Fruit fly (Drosophila melanogaster): Measurements from ENCODE around the gene CG5149.

CG5149 gene

DNA sequence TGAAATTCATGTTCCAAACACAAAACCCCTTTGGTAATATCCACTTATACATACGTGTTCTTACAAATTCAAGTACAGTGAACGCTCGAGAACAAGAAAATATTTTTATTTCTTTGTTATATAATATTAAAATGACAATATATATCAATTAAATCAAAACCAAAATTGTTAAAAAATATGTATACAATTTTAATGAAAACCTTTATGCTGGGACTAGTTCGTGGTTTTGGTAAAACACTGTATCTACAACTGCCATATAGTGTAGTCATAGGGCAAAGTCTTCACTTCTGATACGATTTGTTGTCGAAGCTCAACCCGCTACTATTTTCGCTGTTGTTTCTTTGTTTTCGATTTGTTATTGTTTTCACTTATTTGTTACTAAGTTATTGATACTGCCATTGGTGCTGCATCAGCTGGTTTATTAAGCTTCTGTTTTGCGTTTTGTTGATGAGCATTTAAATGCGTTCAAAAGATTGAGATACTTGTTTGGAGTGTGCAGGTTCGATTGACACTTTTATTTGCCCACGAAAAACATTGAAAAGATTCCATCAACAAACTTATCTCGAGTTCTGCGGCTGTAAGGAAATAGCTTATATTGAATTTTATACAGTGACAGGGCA is 46.8 kb upstream of the CG5149 start (continued):
- no peak for TF ChIP-seq zen (tag; optimal IDR thresholded peaks at IDR 0.05)
- TF ChIP-seq cg (GFP tag; optimal IDR thresholded peaks at IDR 0.05): no peak
- TF ChIP-seq Fer2 (tag; optimal IDR thresholded peaks at IDR 0.05): no peak
- TF ChIP-seq lab (GFP tag; optimal IDR thresholded peaks at IDR 0.05): peak; percentile 62
- no peak for TF ChIP-seq CG16779 (GFP tag; IDR thresholded peaks at IDR 0.05)
- no peak for TF ChIP-seq psq (GFP tag; optimal IDR thresholded peaks at IDR 0.05)
- 0 out of 3 replicates have a peak, but pooled peaks have one; percentile 35 for TF ChIP-seq CG7357 (GFP tag; IDR thresholded peaks at IDR 0.05)
- peak; percentile 29 for TF ChIP-seq CrebB (tag; optimal IDR thresholded peaks at IDR 0.05)
- TF ChIP-seq CG8924 (tag; optimal IDR thresholded peaks at IDR 0.05): peak; percentile 61
- TF ChIP-seq zf30C (GFP tag; optimal IDR thresholded peaks at IDR 0.05): no peak
- TF ChIP-seq slbo (GFP tag; IDR thresholded peaks at IDR 0.05): peak; percentile 79
- no peak for TF ChIP-seq ac (GFP tag; optimal IDR thresholded peaks at IDR 0.05)
- TF ChIP-seq grau (tag; optimal IDR thresholded peaks at IDR 0.05): peak; percentile 83
- no peak for TF ChIP-seq stwl (tag; optimal IDR thresholded peaks at IDR 0.05)
- no peak for TF ChIP-seq CG8388 (GFP tag; optimal IDR thresholded peaks at IDR 0.05)
- TF ChIP-seq org-1 (GFP tag; optimal IDR thresholded peaks at IDR 0.05): peak; percentile 24
- TF ChIP-seq bsh (GFP tag; optimal IDR thresholded peaks at IDR 0.05): peak; percentile 26 to 45
- 0 out of 2 replicates have a peak, but pooled peaks have one; percentile 26 for TF ChIP-seq cas (GFP tag; IDR thresholded peaks at IDR 0.05)
- TF ChIP-seq D19A (tag; optimal IDR thresholded peaks at IDR 0.05): peak; percentile 19
- TF ChIP-seq CG3726 (GFP tag; IDR thresholded peaks at IDR 0.05): no peak
- TF ChIP-seq bowl (GFP tag; IDR thresholded peaks at IDR 0.05): 0 out of 2 replicates have a peak, but pooled peaks have one; percentile 32
- TF ChIP-seq al (GFP tag; IDR thresholded peaks at IDR 0.05): peak; percentile 51
- no peak for TF ChIP-seq CG1603 (tag; optimal IDR thresholded peaks at IDR 0.05)
- peak; percentile 49; the same call in 1 of the 2 replicates for TF ChIP-seq CG17328 (GFP tag; IDR thresholded peaks at IDR 0.05)
- no peak for TF ChIP-seq dmrt11E (tag; optimal IDR thresholded peaks at IDR 0.05)
- no peak for TF ChIP-seq her (GFP tag; optimal IDR thresholded peaks at IDR 0.05)
- no peak for TF ChIP-seq CG33213 (GFP tag; optimal IDR thresholded peaks at IDR 0.05)
- TF ChIP-seq cwo (GFP tag; optimal IDR thresholded peaks at IDR 0.05): peak; percentile 35
- TF ChIP-seq CG8290 (GFP tag; optimal IDR thresholded peaks at IDR 0.05): no peak
- no peak for TF ChIP-seq CG8290 (tag; optimal IDR thresholded peaks at IDR 0.05)
- TF ChIP-seq sima (GFP tag; optimal IDR thresholded peaks at IDR 0.05): no peak
- no peak for TF ChIP-seq tio (GFP tag; optimal IDR thresholded peaks at IDR 0.05)
- TF ChIP-seq bcd (GFP tag; optimal IDR thresholded peaks at IDR 0.05): no peak
- TF ChIP-seq gsb (GFP tag; IDR thresholded peaks at IDR 0.05): peak; percentile 24; the same call in 1 of the 2 replicates
- TF ChIP-seq salm (tag; optimal IDR thresholded peaks at IDR 0.05): no peak
- no peak for TF ChIP-seq Oaz (GFP tag; IDR thresholded peaks at IDR 0.05)
- TF ChIP-seq CG15269 (tag; optimal IDR thresholded peaks at IDR 0.05): peak; percentile 64
- peak; percentile 61 for TF ChIP-seq lmd (GFP tag; IDR thresholded peaks at IDR 0.05)
- no peak for TF ChIP-seq Lpt (GFP tag; optimal IDR thresholded peaks at IDR 0.05)
- no peak for TF ChIP-seq HmgZ (tag; optimal IDR thresholded peaks at IDR 0.05)
- peak; percentile 29; the same call in 1 of the 2 replicates for TF ChIP-seq CG9215 (GFP tag; IDR thresholded peaks at IDR 0.05)
- peak; percentile 19; the same call in 1 of the 2 replicates for TF ChIP-seq CG31224 (GFP tag; IDR thresholded peaks at IDR 0.05)
- no peak for TF ChIP-seq Dip2 (GFP tag; IDR thresholded peaks at IDR 0.05)
- no peak for TF ChIP-seq disco-r (GFP tag; optimal IDR thresholded peaks at IDR 0.05)
- peak; percentile 55; the same call in 1 of the 2 replicates for TF ChIP-seq CG7372 (GFP tag; IDR thresholded peaks at IDR 0.05)
- no peak for TF ChIP-seq CG17186 (GFP tag; optimal IDR thresholded peaks at IDR 0.05)
- TF ChIP-seq Xbp1 (GFP tag; optimal IDR thresholded peaks at IDR 0.05): peak; percentile 66
- TF ChIP-seq CG10959 (GFP tag; IDR thresholded peaks at IDR 0.05): no peak
- peak; percentile 54 for TF ChIP-seq gem (tag; optimal IDR thresholded peaks at IDR 0.05)
- TF ChIP-seq CG17359 (tag; optimal IDR thresholded peaks at IDR 0.05): peak; percentile 36

All from whole organism, embryonic.